Fruit fly (Drosophila melanogaster) whole organism, embryonic: Measurements from ENCODE around the gene Vm26Ac.

ENCODE experiments used
- B-H1 ChIP-seq: fragments of 200-800 bp; sonication (Bioruptor generic); IDR thresholded peaks from 3 replicates; pipeline ENCODE4 v1.3.6; 2022; ENCODE audit warnings: missing biosample characterization, missing genetic modification characterization
- Blimp-1 ChIP-seq: fragments of 200-800 bp; sonication (Bioruptor generic); optimal IDR thresholded peaks from 3 replicates; lab custom pipeline; 2018; ENCODE audit warnings: missing biosample characterization, missing genetic modification characterization, mild to moderate bottlenecking, moderate library complexity, missing genetic modification reagents
- CG10274 ChIP-seq: fragments of 200-800 bp; sonication (Bioruptor generic); optimal IDR thresholded peaks from 3 replicates; lab custom pipeline; 2017; ENCODE audit warnings: missing biosample characterization, mild to moderate bottlenecking, missing genetic modification characterization
- CG10321 ChIP-seq: fragments of 200-800 bp; sonication (Bioruptor generic); IDR thresholded peaks from 2 replicates; pipeline ENCODE4 v1.3.6; 2022; ENCODE audit warnings: missing biosample characterization, missing genetic modification characterization
- CG10431 ChIP-seq: fragments of 200-800 bp; sonication (Bioruptor generic); optimal IDR thresholded peaks from 3 replicates; lab custom pipeline; 2018; ENCODE audit warnings: missing biosample characterization, mild to moderate bottlenecking, missing genetic modification characterization
- CG11560 ChIP-seq: fragments of 200-800 bp; sonication (Bioruptor generic); IDR thresholded peaks from 3 replicates; pipeline ENCODE4 v1.3.6; 2022; ENCODE audit warnings: missing biosample characterization, missing genetic modification characterization
- CG12219 ChIP-seq: fragments of 200-800 bp; sonication (Bioruptor generic); optimal IDR thresholded peaks from 3 replicates; lab custom pipeline; 2018; ENCODE audit warnings: missing biosample characterization, mild to moderate bottlenecking, missing genetic modification characterization
- CG12236 ChIP-seq: fragments of 200-800 bp; sonication (Bioruptor generic); optimal IDR thresholded peaks from 2 replicates; lab custom pipeline; 2016; ENCODE audit warnings: missing biosample characterization, missing genetic modification characterization
- CG1233 ChIP-seq: fragments of 200-800 bp; sonication (Bioruptor generic); optimal IDR thresholded peaks from 4 replicates; lab custom pipeline; 2018; ENCODE audit warnings: missing biosample characterization, mild to moderate bottlenecking, missing genetic modification characterization
- CG15479 ChIP-seq: fragments of 200-800 bp; sonication (Bioruptor generic); optimal IDR thresholded peaks from 3 replicates; lab custom pipeline; 2019; ENCODE audit warnings: missing biosample characterization, mild to moderate bottlenecking, missing genetic modification characterization, moderate library complexity
- CG17829 ChIP-seq: fragments of 200-800 bp; optimal IDR thresholded peaks from 2 replicates; lab custom pipeline; 2019; ENCODE audit warnings: missing biosample characterization, mild to moderate bottlenecking, missing genetic modification characterization, moderate library complexity
- CG18262 ChIP-seq: fragments of 200-800 bp; optimal IDR thresholded peaks from 3 replicates; lab custom pipeline; 2019; ENCODE audit warnings: missing biosample characterization, mild to moderate bottlenecking, missing genetic modification characterization, moderate library complexity
- CG4328 ChIP-seq: fragments of 200-800 bp; sonication (Bioruptor generic); optimal IDR thresholded peaks from 3 replicates; lab custom pipeline; 2017; ENCODE audit warnings: missing biosample characterization, missing genetic modification reagents, missing genetic modification characterization
- CG4360 ChIP-seq: fragments of 200-800 bp; sonication (Bioruptor generic); IDR thresholded peaks from 2 replicates; pipeline ENCODE4 v1.3.6; 2022; ENCODE audit warnings: missing biosample characterization, missing genetic modification characterization
- CG6765 ChIP-seq: fragments of 200-800 bp; sonication (Bioruptor generic); optimal IDR thresholded peaks from 3 replicates; lab custom pipeline; 2017; ENCODE audit warnings: missing biosample characterization, mild to moderate bottlenecking, missing genetic modification characterization
- CG8359 ChIP-seq: fragments of 200-800 bp; sonication (Bioruptor generic); optimal IDR thresholded peaks from 2 replicates; lab custom pipeline; 2017; ENCODE audit warnings: missing biosample characterization, mild to moderate bottlenecking, missing genetic modification characterization, borderline replicate concordance
- CG9932 ChIP-seq: fragments of 200-800 bp; sonication (Bioruptor generic); IDR thresholded peaks from 2 replicates; pipeline ENCODE4 v1.3.6; 2022; ENCODE audit warnings: missing biosample characterization, missing genetic modification characterization
- Dbx ChIP-seq: fragments of 200-800 bp; sonication (Bioruptor generic); IDR thresholded peaks from 3 replicates; pipeline ENCODE4 v1.3.6; 2022; ENCODE audit warnings: missing biosample characterization, missing genetic modification characterization
- Ets65A ChIP-seq: fragments of 200-800 bp; sonication (Bioruptor generic); peaks from one replicate; lab custom pipeline; 2016; ENCODE audit warnings: missing biosample characterization, missing genetic modification characterization
- H2.0 ChIP-seq: fragments of 200-800 bp; sonication (Bioruptor generic); IDR thresholded peaks from 2 replicates; pipeline ENCODE4 v1.3.6; 2022; ENCODE audit warnings: missing biosample characterization, missing genetic modification characterization
- Hr51 ChIP-seq, 2 experiments: fragments of 200-800 bp; sonication (Bioruptor generic); optimal IDR thresholded peaks; 2 replicates in 1 of 2; 3 replicates in 1 of 2; lab custom pipeline; 2016 to 2018; ENCODE audit warnings: missing biosample characterization in 2 of 2, missing genetic modification characterization in 2 of 2, mild to moderate bottlenecking in 1 of 2, moderate library complexity in 1 of 2
- MTF-1 ChIP-seq: fragments of 200-800 bp; sonication (Bioruptor generic); optimal IDR thresholded peaks from 2 replicates; lab custom pipeline; 2018; ENCODE audit warnings: missing biosample characterization, mild to moderate bottlenecking, missing genetic modification characterization, borderline replicate concordance
- Med ChIP-seq: fragments of 200-800 bp; sonication (Bioruptor generic); peaks from one replicate; lab custom pipeline; 2016; ENCODE audit warnings: missing biosample characterization, missing genetic modification characterization, mild to moderate bottlenecking, inconsistent platforms, moderate library complexity
- Mes4 ChIP-seq: fragments of 200-800 bp; sonication (Bioruptor generic); optimal IDR thresholded peaks from 2 replicates; lab custom pipeline; 2016; ENCODE audit warnings: missing biosample characterization, missing genetic modification characterization
- Pdp1 ChIP-seq, 2 experiments: fragments of 200-800 bp; sonication (Bioruptor generic); optimal IDR thresholded peaks; 3 replicates each; lab custom pipeline; 2016; ENCODE audit warnings: missing biosample characterization in 2 of 2, missing genetic modification characterization in 2 of 2, mild to moderate bottlenecking in 1 of 2, moderate library complexity in 1 of 2
- ap ChIP-seq: fragments of 200-800 bp; sonication (Bioruptor generic); IDR thresholded peaks from 2 replicates; pipeline ENCODE4 v1.3.6; 2022; ENCODE audit warnings: missing biosample characterization, missing genetic modification characterization
- bbx ChIP-seq: fragments of 200-800 bp; sonication (Bioruptor generic); IDR thresholded peaks from 2 replicates; pipeline ENCODE4 v1.3.6; 2022; ENCODE audit warnings: missing biosample characterization, missing genetic modification characterization; ENCODE audit not compliant: partially characterized antibody
- chm ChIP-seq: fragments of 200-800 bp; sonication (Bioruptor generic); IDR thresholded peaks from 2 replicates; pipeline ENCODE4 v1.3.6; 2022; ENCODE audit warnings: missing biosample characterization, missing genetic modification characterization
- crol ChIP-seq: fragments of 200-800 bp; sonication (Bioruptor generic); IDR thresholded peaks from 2 replicates; pipeline ENCODE4 v1.3.6; 2022; ENCODE audit warnings: missing biosample characterization, missing genetic modification characterization
- dmrt99B ChIP-seq: fragments of 200-800 bp; sonication (Bioruptor generic); optimal IDR thresholded peaks from 2 replicates; lab custom pipeline; 2018; ENCODE audit warnings: missing biosample characterization, mild to moderate bottlenecking, missing genetic modification characterization, moderate library complexity
- gcm ChIP-seq: fragments of 200-800 bp; sonication (Bioruptor generic); optimal IDR thresholded peaks from 2 replicates; lab custom pipeline; 2019; ENCODE audit warnings: missing biosample characterization, mild to moderate bottlenecking, missing genetic modification characterization, moderate library complexity
- hbn ChIP-seq: fragments of 200-800 bp; sonication (Bioruptor generic); IDR thresholded peaks from 2 replicates; pipeline ENCODE4 v1.3.6; 2022; ENCODE audit warnings: missing biosample characterization, missing genetic modification characterization; ENCODE audit not compliant: partially characterized antibody
- lov ChIP-seq, 2 experiments: fragments of 200-800 bp in 1 of 2; fragments of >200 bp in 1 of 2; sonication (Bioruptor generic) in 1 of 2; IDR thresholded peaks in 1 of 2; optimal IDR thresholded peaks in 1 of 2; 2 replicates in 1 of 2; 3 replicates in 1 of 2; pipeline versions ENCODE4 v1.3.6 to Lab custom; 2017 to 2022; ENCODE audit warnings: missing biosample characterization in 1 of 2, missing genetic modification characterization in 1 of 2
- prd ChIP-seq, 3 experiments: fragments of >200 bp in 2 of 3; fragments of 200-800 bp in 1 of 3; sonication (Bioruptor generic) in 1 of 3; optimal IDR thresholded peaks in 2 of 3; IDR thresholded peaks in 1 of 3; 2 replicates in 2 of 3; 3 replicates in 1 of 3; pipeline versions ENCODE4 v1.3.6 to Lab custom; 2017 to 2022; ENCODE audit warnings: missing biosample characterization in 1 of 3, missing genetic modification characterization in 1 of 3
- run ChIP-seq: fragments of 200-800 bp; sonication (Bioruptor generic); optimal IDR thresholded peaks from 3 replicates; lab custom pipeline; 2018; ENCODE audit warnings: missing biosample characterization, mild to moderate bottlenecking, missing genetic modification characterization
- schlank ChIP-seq: fragments of 200-800 bp; sonication (Bioruptor generic); optimal IDR thresholded peaks from 2 replicates; lab custom pipeline; 2018; ENCODE audit warnings: missing biosample characterization, mild to moderate bottlenecking, missing genetic modification characterization
- sisA ChIP-seq: fragments of 200-800 bp; sonication (Bioruptor generic); IDR thresholded peaks from 2 replicates; pipeline ENCODE4 v1.3.6; 2022; ENCODE audit warnings: missing biosample characterization, missing genetic modification characterization
- so ChIP-seq: fragments of 200-800 bp; sonication (Bioruptor generic); IDR thresholded peaks from 3 replicates; pipeline ENCODE4 v1.3.6; 2022; ENCODE audit warnings: missing biosample characterization, missing genetic modification characterization
- twi ChIP-seq: fragments of 200-800 bp; optimal IDR thresholded peaks from 2 replicates; lab custom pipeline; 2019; ENCODE audit warnings: missing biosample characterization, mild to moderate bottlenecking, missing genetic modification characterization, moderate library complexity
- vvl ChIP-seq: fragments of 200-800 bp; sonication (Bioruptor generic); IDR thresholded peaks from 2 replicates; pipeline ENCODE4 v1.3.6; 2022; ENCODE audit warnings: missing biosample characterization, missing genetic modification characterization
- z ChIP-seq: fragments of 200-800 bp; sonication (Bioruptor generic); IDR thresholded peaks from 3 replicates; pipeline ENCODE4 v1.3.6; 2022; ENCODE audit warnings: missing biosample characterization, missing genetic modification characterization
- zen2 ChIP-seq: fragments of 200-800 bp; sonication (Bioruptor generic); IDR thresholded peaks from 3 replicates; pipeline ENCODE4 v1.3.6; 2022; ENCODE audit warnings: missing biosample characterization, missing genetic modification characterization; ENCODE audit not compliant: partially characterized antibody

Vm26Ac gene

DNA sequence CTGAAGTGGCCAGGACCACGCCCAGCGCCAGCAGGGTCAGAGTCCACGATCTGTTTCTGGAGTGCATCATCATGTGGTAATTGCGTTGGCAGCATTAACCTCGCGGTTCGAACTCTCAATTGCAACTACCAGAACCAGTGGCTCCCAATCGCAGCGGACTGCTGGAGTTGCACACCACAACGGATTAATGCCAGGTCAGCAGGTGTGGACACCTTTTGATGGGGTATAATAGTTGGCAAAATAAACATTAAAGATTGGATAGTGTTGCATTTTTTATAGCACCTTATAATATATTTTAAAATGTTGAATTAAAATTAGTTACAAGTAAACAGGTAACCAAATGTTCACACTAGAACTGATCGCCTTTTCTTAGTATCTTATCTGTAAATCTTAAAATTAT is 5.8 kb upstream of the Vm26Ac start:
- no peak for TF ChIP-seq CG12236 (GFP tag; lab: Kevin White, UChicago)
- TF ChIP-seq CG10274 (GFP tag; lab: Kevin White, UChicago), result no peak
- no peak for TF ChIP-seq schlank (tag; lab: Kevin White, UChicago)
- TF ChIP-seq run, result no peak
- TF ChIP-seq dmrt99B (tag; lab: Kevin White, UChicago), result no peak
- TF ChIP-seq MTF-1 (GFP tag; lab: Kevin White, UChicago), result no peak
- no peak for TF ChIP-seq CG12219
- TF ChIP-seq CG1233, result no peak
- TF ChIP-seq hbn (GFP tag; lab: Robert Waterston, UW), result no peak
- TF ChIP-seq CG4328 (GFP tag; lab: Kevin White, UChicago), result no peak
- TF ChIP-seq CG18262, result no peak
- TF ChIP-seq Mes4 (GFP tag; lab: Kevin White, UChicago), result no peak
- TF ChIP-seq, all 482 proteins: peak for 0

DNA sequence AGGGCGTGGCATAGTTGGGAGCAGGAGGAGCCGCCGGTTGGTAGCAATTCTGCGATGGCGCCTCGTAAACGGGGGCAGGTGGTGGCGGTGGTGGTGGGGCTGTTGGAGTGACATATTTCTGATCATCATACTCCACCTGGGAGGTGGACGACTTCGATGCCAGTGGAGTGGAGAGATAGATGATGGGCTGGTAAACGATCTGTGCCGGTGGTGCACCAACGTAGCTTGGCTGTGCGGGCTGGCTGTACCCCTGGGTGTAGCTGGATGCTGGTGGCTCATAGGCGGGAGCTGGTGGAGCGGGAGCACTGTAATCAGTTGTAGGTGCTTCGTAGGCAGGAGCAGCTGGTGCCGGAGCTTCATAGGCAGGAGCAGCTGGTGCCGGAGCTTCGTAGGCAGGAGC is 4.8 kb upstream of the Vm26Ac start:
- TF ChIP-seq H2.0 (GFP tag; lab: Robert Waterston, UW) (no peak), Ets65A (peak; percentile 93), Med (peak; percentile 13), lov (optimal IDR thresholded peaks at IDR 0.05; lab: Kevin White, UChicago) (no peak), lov (GFP tag; IDR thresholded peaks at IDR 0.05; lab: Robert Waterston, UW) (peak; percentile 21; the same call in 1 of the 3 replicates)
- TF ChIP-seq, all 482 proteins: peak for 3

DNA sequence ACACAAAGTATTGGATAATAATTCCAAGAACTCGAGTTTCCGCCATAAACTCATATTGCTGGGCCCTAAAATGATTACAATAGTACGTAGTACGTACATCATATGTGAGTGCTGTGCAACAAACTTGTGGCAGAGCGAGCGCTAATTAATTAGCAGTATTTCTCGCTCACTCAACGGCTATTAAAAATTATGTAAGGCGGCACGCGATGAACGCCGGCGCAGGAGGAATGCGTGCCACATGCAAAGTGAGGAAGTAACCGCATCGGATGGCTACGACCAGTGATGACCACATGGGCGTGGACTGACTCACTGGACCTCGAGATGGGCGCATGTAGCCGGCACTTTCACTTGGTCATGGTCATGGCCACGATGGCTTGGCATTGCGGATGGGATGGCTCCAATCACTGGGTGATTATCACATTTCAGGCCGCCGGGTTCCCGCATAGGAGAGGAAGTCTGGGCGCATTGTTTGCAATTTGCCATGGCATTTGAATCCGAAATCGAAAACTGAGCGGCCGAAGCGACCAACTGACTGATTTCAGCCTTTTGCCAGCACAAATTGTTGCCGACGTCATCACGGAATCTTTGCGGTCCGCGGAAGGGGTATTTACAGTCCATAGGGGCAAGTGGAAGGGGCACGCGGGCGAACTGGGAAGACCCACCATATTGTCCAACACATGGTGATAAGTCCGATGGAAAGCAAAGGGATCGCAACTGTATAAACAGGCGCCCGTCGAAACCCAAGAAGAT is 2.9 kb upstream of the Vm26Ac start:
- TF ChIP-seq z (0 out of 3 replicates have a peak, but pooled peaks have one; percentile 7), CG17829 (tag; lab: Kevin White, UChicago) (no peak), CG10321 (GFP tag; lab: Robert Waterston, UW) (no peak), ap (GFP tag; lab: Robert Waterston, UW) (peak; percentile 3; the same call in 1 of the 2 replicates), chm (no peak), bbx (GFP tag; lab: Robert Waterston, UW) (peak; percentile 30; the same call in 1 of the 2 replicates), Hr51 (GFP tag; optimal IDR thresholded peaks at IDR 0.05; lab: Kevin White, UChicago) (no peak), Med (peak; percentile 13), B-H1 (no peak), Pdp1 (GFP tag; optimal IDR thresholded peaks at IDR 0.05; lab: Kevin White, UChicago) (peak in 1 of 2 experiments; percentile 57), CG15479 (no peak), CG11560 (tag; lab: Robert Waterston, UW) (no peak), zen2 (GFP tag; lab: Robert Waterston, UW) (0 out of 3 replicates have a peak, but pooled peaks have one; percentile 16), crol (GFP tag; lab: Robert Waterston, UW) (peak; percentile 39; the same call in 1 of the 2 replicates), so (peak; percentile 56; the same call in 1 of the 3 replicates), CG8359 (GFP tag; lab: Kevin White, UChicago) (no peak), sisA (GFP tag; lab: Robert Waterston, UW) (0 out of 2 replicates have a peak, but pooled peaks have one; percentile 7), gcm (peak; percentile 24), Dbx (GFP tag; lab: Robert Waterston, UW) (no peak), CG6765 (no peak), CG10431 (GFP tag; lab: Kevin White, UChicago) (no peak), prd (optimal IDR thresholded peaks at IDR 0.05; lab: Kevin White, UChicago) (no peak), prd (GFP tag; IDR thresholded peaks at IDR 0.05; lab: Robert Waterston, UW) (0 out of 3 replicates have a peak, but pooled peaks have one; percentile 9), twi (tag; lab: Kevin White, UChicago) (peak; percentile 72), CG4360 (GFP tag; lab: Robert Waterston, UW) (0 out of 2 replicates have a peak, but pooled peaks have one; percentile 13), CG9932 (no peak), Blimp-1 (peak; percentile 87), vvl (GFP tag; lab: Robert Waterston, UW) (no peak)
